Worm (Caenorhabditis elegans) whole organism, mixed stage, embryonic: Measurements from ENCODE around the gene flp-19.

Experiments used
- M03D4.4 ChIP-seq: sonication (generic microtip); optimal IDR thresholded peaks from 2 replicates; lab custom pipeline; 2017; ENCODE audit warnings: mild to moderate bottlenecking, missing genetic modification characterization, missing compliant biosample characterization
- bed-3 ChIP-seq: fragments of 200-800 bp; sonication (Bioruptor generic); optimal IDR thresholded peaks from 3 replicates; lab custom pipeline; 2018; ENCODE audit warnings: mild to moderate bottlenecking, missing genetic modification characterization, moderate library complexity, missing compliant biosample characterization
- ceh-39 ChIP-seq: fragments of 150-350 bp; optimal IDR thresholded peaks from 2 replicates; lab custom pipeline; 2014; ENCODE audit warnings: missing biosample characterization, missing genetic modification characterization
- ceh-43 ChIP-seq: fragments of 200-800 bp; sonication (Bioruptor generic); optimal IDR thresholded peaks from 2 replicates; lab custom pipeline; 2018; ENCODE audit warnings: mild to moderate bottlenecking, missing genetic modification characterization, moderate library complexity, missing compliant biosample characterization
- ceh-83 ChIP-seq: fragments of 200-800 bp; sonication (Bioruptor generic); optimal IDR thresholded peaks from 2 replicates; lab custom pipeline; 2018; ENCODE audit warnings: mild to moderate bottlenecking, missing genetic modification characterization, missing compliant biosample characterization
- ces-1 ChIP-seq: fragments of 150-350 bp; optimal IDR thresholded peaks from 2 replicates; lab custom pipeline; 2014; ENCODE audit warnings: missing biosample characterization, missing genetic modification reagents, missing genetic modification characterization
- cnd-1 ChIP-seq: fragments of 200-800 bp; sonication (Bioruptor generic); optimal IDR thresholded peaks from 2 replicates; lab custom pipeline; 2018; ENCODE audit warnings: mild to moderate bottlenecking, missing genetic modification characterization, missing compliant biosample characterization
- drap-1 ChIP-seq: fragments of 200-800 bp; sonication (Bioruptor generic); optimal IDR thresholded peaks from 3 replicates; lab custom pipeline; 2018; ENCODE audit warnings: mild to moderate bottlenecking, missing genetic modification characterization, missing compliant biosample characterization
- elt-1 ChIP-seq: sonication (generic microtip); optimal IDR thresholded peaks from 2 replicates; lab custom pipeline; 2017; ENCODE audit warnings: missing genetic modification characterization, mild to moderate bottlenecking, missing compliant biosample characterization, antibody characterized with exemption, moderate library complexity, borderline replicate concordance; ENCODE audit not compliant: insufficient read depth
- elt-3 ChIP-seq: fragments of 150-350 bp; optimal IDR thresholded peaks from 2 replicates; lab custom pipeline; 2014; ENCODE audit warnings: missing biosample characterization, missing genetic modification characterization
- flh-1 ChIP-seq: fragments of 200-800 bp; sonication (Bioruptor generic); optimal IDR thresholded peaks from 2 replicates; lab custom pipeline; 2018; ENCODE audit warnings: mild to moderate bottlenecking, missing genetic modification characterization, moderate library complexity, missing compliant biosample characterization
- ham-2 ChIP-seq: fragments of 200-800 bp; sonication (Bioruptor generic); optimal IDR thresholded peaks from 2 replicates; lab custom pipeline; 2018; ENCODE audit warnings: mild to moderate bottlenecking, missing genetic modification characterization, missing compliant biosample characterization
- lin-13 ChIP-seq: fragments of 150-350 bp; optimal IDR thresholded peaks from 2 replicates; lab custom pipeline; 2014; ENCODE audit warnings: missing biosample characterization, missing genetic modification characterization
- lin-32 ChIP-seq: fragments of 200-800 bp; sonication (Bioruptor generic); optimal IDR thresholded peaks from 2 replicates; lab custom pipeline; 2018; ENCODE audit warnings: mild to moderate bottlenecking, missing genetic modification characterization, missing compliant biosample characterization
- mab-5 ChIP-seq: fragments of 150-350 bp; optimal IDR thresholded peaks from 2 replicates; lab custom pipeline; 2014; ENCODE audit warnings: missing biosample characterization, missing genetic modification characterization
- mep-1 ChIP-seq: fragments of 150-350 bp; optimal IDR thresholded peaks from 2 replicates; lab custom pipeline; 2017; ENCODE audit warnings: missing biosample characterization, missing genetic modification reagents, missing genetic modification characterization, inconsistent platforms
- mls-2 ChIP-seq: sonication (generic microtip); optimal IDR thresholded peaks from 2 replicates; lab custom pipeline; 2016; ENCODE audit warnings: mild to moderate bottlenecking, missing genetic modification characterization, moderate library complexity, missing compliant biosample characterization
- nhr-12 ChIP-seq: fragments of 150-350 bp; optimal IDR thresholded peaks from 2 replicates; lab custom pipeline; 2014; ENCODE audit warnings: missing biosample characterization, missing genetic modification characterization
- nhr-2 ChIP-seq: fragments of 150-350 bp; optimal IDR thresholded peaks from 2 replicates; lab custom pipeline; 2014; ENCODE audit warnings: missing biosample characterization, missing genetic modification characterization
- nhr-28 ChIP-seq: fragments of 150-350 bp; optimal IDR thresholded peaks from 2 replicates; lab custom pipeline; 2014; ENCODE audit warnings: missing biosample characterization, missing genetic modification characterization
- nhr-76 ChIP-seq: sonication (generic microtip); optimal IDR thresholded peaks from 2 replicates; lab custom pipeline; 2017; ENCODE audit warnings: missing biosample characterization, missing genetic modification characterization
- pha-4 ChIP-seq: fragments of 150-350 bp; optimal IDR thresholded peaks from 2 replicates; lab custom pipeline; 2018; ENCODE audit warnings: missing biosample characterization, missing genetic modification reagents, missing genetic modification characterization
- sem-2 ChIP-seq: fragments of 200-800 bp; sonication (Bioruptor generic); optimal IDR thresholded peaks from 2 replicates; lab custom pipeline; 2018; ENCODE audit warnings: mild to moderate bottlenecking, missing genetic modification characterization, missing compliant biosample characterization
- tbx-8 ChIP-seq: fragments of 200-800 bp; sonication (Bioruptor generic); optimal IDR thresholded peaks from 2 replicates; lab custom pipeline; 2018; ENCODE audit warnings: mild to moderate bottlenecking, missing genetic modification characterization, moderate library complexity, missing compliant biosample characterization
- unc-120 ChIP-seq: sonication (generic microtip); optimal IDR thresholded peaks from 2 replicates; lab custom pipeline; 2017; ENCODE audit warnings: missing genetic modification characterization, missing compliant biosample characterization; ENCODE audit not compliant: poor library complexity, severe bottlenecking
- unc-39 ChIP-seq: fragments of 150-350 bp; optimal IDR thresholded peaks from 2 replicates; lab custom pipeline; 2014; ENCODE audit warnings: missing biosample characterization, missing genetic modification characterization
- unc-62 ChIP-seq: fragments of 150-350 bp; optimal IDR thresholded peaks from 2 replicates; lab custom pipeline; 2014; ENCODE audit warnings: missing biosample characterization, missing genetic modification reagents, missing genetic modification characterization
- zip-8 ChIP-seq: fragments of 150-350 bp; optimal IDR thresholded peaks from 2 replicates; lab custom pipeline; 2014; ENCODE audit warnings: missing biosample characterization, missing genetic modification characterization
- ztf-11 ChIP-seq: fragments of 150-350 bp; optimal IDR thresholded peaks from 2 replicates; lab custom pipeline; 2014; ENCODE audit warnings: missing biosample characterization, missing genetic modification characterization

Gene flp-19

ce11 chrX:10599719-10600155 is 4.7 kb upstream of the flp-19 start:
- TF ChIP-seq nhr-2 (tag; lab: Kevin White, UChicago) (no peak), lin-32 (GFP tag; lab: Kevin White, UChicago) (no peak), ceh-83 (GFP tag; lab: Kevin White, UChicago) (no peak), drap-1 (GFP tag; lab: Kevin White, UChicago) (no peak), ces-1 (GFP tag; lab: Kevin White, UChicago) (peak; percentile 24), unc-62 (GFP tag; lab: Kevin White, UChicago) (peak; percentile 78), cnd-1 (tag; lab: Kevin White, UChicago) (peak; percentile 3)

ce11 chrX:10609878-10610277 is 5.4 kb downstream of the flp-19 start:
- TF ChIP-seq tbx-8 (GFP tag; lab: Kevin White, UChicago): no peak
- no peak for TF ChIP-seq pha-4 (tag; lab: Kevin White, UChicago)
- TF ChIP-seq flh-1 (GFP tag; lab: Kevin White, UChicago): no peak
- no peak for TF ChIP-seq elt-3 (tag; lab: Kevin White, UChicago)
- no peak for TF ChIP-seq nhr-28 (tag; lab: Kevin White, UChicago)
- no peak for TF ChIP-seq unc-39 (tag; lab: Kevin White, UChicago)
- no peak for TF ChIP-seq nhr-12 (tag; lab: Kevin White, UChicago)
- no peak for TF ChIP-seq mls-2 (tag; lab: Kevin White, UChicago)
- TF ChIP-seq sem-2 (GFP tag; lab: Kevin White, UChicago): no peak
- TF ChIP-seq bed-3 (GFP tag; lab: Kevin White, UChicago): no peak
- TF ChIP-seq unc-62 (GFP tag; lab: Kevin White, UChicago): no peak
- TF ChIP-seq M03D4.4 (tag; lab: Kevin White, UChicago): no peak
- no peak for TF ChIP-seq mep-1 (tag; lab: Kevin White, UChicago)
- no peak for TF ChIP-seq lin-13
- no peak for TF ChIP-seq ceh-43

DNA sequence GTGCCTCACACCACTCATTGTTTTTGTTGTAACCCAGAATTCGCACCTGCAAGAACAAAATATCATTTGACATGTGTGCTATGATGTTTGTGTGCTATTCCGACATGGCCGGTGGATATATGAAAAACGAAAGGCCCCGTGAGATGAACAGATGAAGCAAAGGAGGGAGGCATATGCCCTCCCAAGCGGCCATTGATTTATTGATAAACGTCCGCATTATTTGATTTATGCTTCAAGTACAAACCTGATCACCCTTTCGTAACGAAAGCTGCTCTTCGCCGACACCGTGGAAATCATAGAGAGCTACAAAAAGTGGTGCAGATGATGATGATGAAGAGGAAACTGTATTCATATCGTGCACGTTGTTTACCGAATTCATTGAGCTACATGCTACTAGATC is 7.9 kb downstream of the flp-19 start:
- TF ChIP-seq unc-62 (GFP tag; lab: Kevin White, UChicago) (peak; percentile 71), bed-3 (GFP tag; lab: Kevin White, UChicago) (no peak), ztf-11 (no peak), mab-5 (peak; percentile 56)

DNA sequence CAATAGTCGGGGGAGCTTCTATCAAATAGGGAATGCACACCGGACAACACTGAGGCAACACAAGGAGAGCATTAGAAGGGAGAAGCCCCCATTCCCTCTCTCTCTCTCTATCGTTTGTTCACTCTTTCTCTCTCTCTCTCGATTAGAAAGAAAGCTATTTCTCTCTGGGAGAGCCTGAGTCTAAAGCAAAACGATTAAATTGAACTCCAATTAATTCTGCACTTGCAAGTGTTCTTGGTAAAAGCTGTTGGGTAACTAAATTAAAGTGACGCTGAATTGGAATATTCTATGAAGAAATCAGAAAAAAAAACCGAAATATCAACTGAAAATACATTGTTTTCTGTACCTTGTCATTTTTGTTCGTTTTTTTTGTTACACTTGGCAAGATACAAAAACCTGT is 11.6 kb downstream of the flp-19 start:
- TF ChIP-seq unc-120 (tag; lab: Kevin White, UChicago) (peak; percentile 44), ces-1 (GFP tag; lab: Kevin White, UChicago) (peak; percentile 92), elt-1 (tag; lab: Kevin White, UChicago) (no peak)

- no peak for TF ChIP-seq mls-2 (tag; lab: Kevin White, UChicago)
- TF ChIP-seq mab-5: no peak
- no peak for TF ChIP-seq ham-2
- TF ChIP-seq ceh-39 (tag; lab: Kevin White, UChicago): no peak
- no peak for TF ChIP-seq nhr-28 (tag; lab: Kevin White, UChicago)
- TF ChIP-seq unc-120 (tag; lab: Kevin White, UChicago): no peak
- TF ChIP-seq nhr-76 (tag; lab: Kevin White, UChicago): no peak
- TF ChIP-seq elt-3 (tag; lab: Kevin White, UChicago): no peak
- no peak for TF ChIP-seq bed-3 (GFP tag; lab: Kevin White, UChicago)
These were observed 13.3 kb downstream of the flp-19 start for ce11 chrX:10617815-10618214.

DNA sequence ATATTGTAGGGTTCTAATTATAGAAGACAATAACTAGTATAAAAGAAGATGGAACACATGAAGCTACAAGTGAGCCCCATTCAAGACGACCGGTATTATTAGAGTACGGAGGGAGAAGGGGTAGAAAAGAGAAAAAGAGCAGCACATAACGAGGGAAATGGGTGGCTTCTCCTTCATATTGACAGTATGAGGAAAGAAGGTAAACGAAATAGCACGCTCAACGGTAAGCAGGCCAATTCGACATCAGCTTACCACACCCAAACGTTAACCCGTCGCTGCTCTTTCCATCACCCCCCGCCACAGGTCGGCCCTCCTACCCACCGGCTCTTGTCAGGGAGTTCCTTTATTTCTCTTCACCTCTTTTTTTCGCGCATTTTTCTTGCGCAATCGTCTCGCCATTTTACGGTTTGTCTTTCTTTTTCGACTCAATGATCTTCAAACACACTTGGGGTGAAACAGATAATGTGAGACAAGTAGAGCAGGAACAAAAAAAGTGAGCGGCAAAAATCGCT is 14.2 kb downstream of the flp-19 start:
- TF ChIP-seq pha-4 (tag; lab: Kevin White, UChicago) (peak; percentile 63), zip-8 (peak; percentile 43), flh-1 (GFP tag; lab: Kevin White, UChicago) (no peak), nhr-28 (tag; lab: Kevin White, UChicago) (no peak)
- TF ChIP-seq, all 35 proteins: peak for 2
